Worm (Caenorhabditis elegans) whole organism, late embryonic: ENCODE results near the gene nas-16.

Experiments
- ceh-19 ChIP-seq: fragments of 200-800 bp; sonication (Bioruptor generic); optimal IDR thresholded peaks from 2 replicates; lab custom pipeline; 2018; ENCODE audit warnings: mild to moderate bottlenecking, missing genetic modification characterization, missing compliant biosample characterization
- dve-1 ChIP-seq: sonication (generic microtip); optimal IDR thresholded peaks from 2 replicates; lab custom pipeline; 2017; ENCODE audit warnings: antibody characterized with exemption, mild to moderate bottlenecking, missing genetic modification characterization, missing compliant biosample characterization
- fkh-10 ChIP-seq: fragments of 150-350 bp; optimal IDR thresholded peaks from 2 replicates; lab custom pipeline; 2014; ENCODE audit warnings: missing biosample characterization, missing genetic modification reagents, missing genetic modification characterization
- gmeb-2 ChIP-seq: sonication (generic microtip); optimal IDR thresholded peaks from 2 replicates; lab custom pipeline; 2016; ENCODE audit warnings: missing genetic modification characterization, inconsistent platforms, missing compliant biosample characterization
- hlh-6 ChIP-seq: sonication (generic microtip); optimal IDR thresholded peaks from 2 replicates; lab custom pipeline; 2016; ENCODE audit warnings: missing genotype, missing genetic modification characterization, missing compliant biosample characterization
- nhr-11 ChIP-seq: fragments of 150-350 bp; optimal IDR thresholded peaks from 2 replicates; lab custom pipeline; 2014; ENCODE audit warnings: missing biosample characterization, missing genetic modification characterization
- zip-5 ChIP-seq: sonication (generic microtip); optimal IDR thresholded peaks from 2 replicates; lab custom pipeline; 2016; ENCODE audit warnings: missing genetic modification characterization, missing compliant biosample characterization

DNA sequence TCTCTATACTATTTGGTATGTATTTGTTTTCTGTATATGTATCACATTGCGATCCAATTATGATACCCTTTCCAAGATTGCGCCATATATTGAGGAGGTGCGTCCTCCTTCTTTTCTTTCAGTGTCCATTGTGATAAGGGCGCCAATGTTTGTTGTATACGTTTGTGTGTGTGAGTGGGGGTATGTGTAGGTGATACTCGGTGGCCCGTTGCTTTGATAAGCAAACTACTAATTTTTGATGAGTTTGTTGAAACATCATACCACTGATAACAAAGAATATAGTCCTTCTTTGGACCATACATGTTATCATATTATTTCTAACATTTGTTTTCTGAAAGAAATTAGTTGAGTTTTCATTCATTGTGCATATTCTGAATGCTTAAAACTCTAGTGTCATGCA is 11.6 kb downstream of the nas-16 start:
- TF ChIP-seq dve-1 (tag; lab: Kevin White, UChicago) (no peak), fkh-10 (GFP tag; lab: Kevin White, UChicago) (no peak), ceh-19 (GFP tag; lab: Kevin White, UChicago) (no peak), hlh-6 (no peak), gmeb-2 (tag; lab: Kevin White, UChicago) (no peak), zip-5 (tag; lab: Kevin White, UChicago) (no peak), nhr-11 (no peak)
